Worm (Caenorhabditis elegans) whole organism, L4 larva: ENCODE results near the gene W09D6.1.

ENCODE experiments used
- D1046.2 ChIP-seq: fragments of 200-800 bp; sonication (Bioruptor generic); IDR thresholded peaks from 2 replicates; pipeline ENCODE4 v1.3.6; 2022; ENCODE audit warnings: missing genetic modification characterization, missing compliant biosample characterization
- F26F4.8 ChIP-seq: fragments of 200-800 bp; sonication (Bioruptor generic); conservative IDR thresholded peaks from 2 replicates; pipeline ENCODE4 v1.3.6; 2022; ENCODE audit warnings: missing genetic modification characterization, missing compliant biosample characterization
- F49E8.2 ChIP-seq: sonication (generic microtip); optimal IDR thresholded peaks from 2 replicates; lab custom pipeline; 2016; ENCODE audit warnings: missing compliant biosample characterization, mild to moderate bottlenecking, missing genetic modification characterization, borderline replicate concordance
- R02D3.7 ChIP-seq: fragments of 150-350 bp; sonication (generic microtip); optimal IDR thresholded peaks from 3 replicates; lab custom pipeline; 2014; ENCODE audit warnings: missing biosample characterization, missing genetic modification characterization
- T26A8.4 ChIP-seq: fragments of 200-800 bp; sonication (Bioruptor generic); IDR thresholded peaks from 2 replicates; pipeline ENCODE4 v1.3.6; 2022; ENCODE audit warnings: missing genetic modification characterization, missing compliant biosample characterization
- Y105C5A.15 ChIP-seq: fragments of 200-800 bp; sonication (Bioruptor generic); IDR thresholded peaks from 2 replicates; pipeline ENCODE4 v1.3.6; 2022; ENCODE audit warnings: missing genetic modification characterization, missing compliant biosample characterization
- Y48G9A.11 ChIP-seq: fragments of 200-800 bp; sonication (Bioruptor generic); IDR thresholded peaks from 2 replicates; pipeline ENCODE4 v1.3.6; 2022; ENCODE audit warnings: missing genetic modification reagents, missing genetic modification characterization, missing compliant biosample characterization
- Y75B8A.6 ChIP-seq: fragments of 200-800 bp; sonication (Bioruptor generic); IDR thresholded peaks from 2 replicates; pipeline ENCODE4 v1.3.6; 2022; ENCODE audit warnings: missing genetic modification reagents, missing genetic modification characterization, missing compliant biosample characterization
- ZK337.2 ChIP-seq: fragments of 200-800 bp; sonication (Bioruptor generic); IDR thresholded peaks from 2 replicates; pipeline ENCODE4 v1.3.6; 2022; ENCODE audit warnings: missing genetic modification reagents, missing genetic modification characterization, missing compliant biosample characterization
- aha-1 ChIP-seq: fragments of 150-350 bp; peaks from one replicate; lab custom pipeline; 2014; ENCODE audit warnings: missing biosample characterization, missing genetic modification characterization
- ama-1 ChIP-seq: fragments of 150-350 bp; optimal IDR thresholded peaks from 2 replicates; lab custom pipeline; 2014; ENCODE audit warnings: inconsistent platforms, mixed read lengths
- arid-1 ChIP-seq: fragments of 200-800 bp; sonication (Bioruptor generic); conservative IDR thresholded peaks from 2 replicates; pipeline ENCODE4 v1.3.6; 2022; ENCODE audit warnings: missing genetic modification reagents, missing genetic modification characterization, missing compliant biosample characterization
- ceh-20 ChIP-seq: fragments of 200-800 bp; sonication (Bioruptor generic); IDR thresholded peaks from 2 replicates; pipeline ENCODE4 v1.3.6; 2022; ENCODE audit warnings: missing genetic modification reagents, missing genetic modification characterization, missing compliant biosample characterization
- ceh-32 ChIP-seq: sonication (generic microtip); optimal IDR thresholded peaks from 2 replicates; lab custom pipeline; 2016; ENCODE audit warnings: mild to moderate bottlenecking, missing genetic modification characterization, missing compliant biosample characterization; ENCODE audit not compliant: poor library complexity
- ceh-44 ChIP-seq: fragments of 200-800 bp; sonication (Bioruptor generic); IDR thresholded peaks from 2 replicates; pipeline ENCODE4 v1.3.6; 2022; ENCODE audit warnings: missing genetic modification reagents, missing genetic modification characterization, missing compliant biosample characterization
- ceh-82 ChIP-seq: sonication (generic microtip); optimal IDR thresholded peaks from 2 replicates; lab custom pipeline; 2017; ENCODE audit warnings: missing biosample characterization, missing genetic modification characterization
- ces-1 ChIP-seq: fragments of 150-350 bp; sonication (generic microtip); optimal IDR thresholded peaks from 4 replicates; lab custom pipeline; 2014; ENCODE audit warnings: missing biosample characterization, missing genetic modification reagents, missing genetic modification characterization
- ctbp-1 ChIP-seq: fragments of 200-800 bp; sonication (Bioruptor generic); IDR thresholded peaks from 2 replicates; pipeline ENCODE4 v1.3.6; 2022; ENCODE audit warnings: missing genetic modification reagents, missing genetic modification characterization, missing compliant biosample characterization
- dpl-1 ChIP-seq: fragments of 150-350 bp; optimal IDR thresholded peaks from 2 replicates; lab custom pipeline; 2014; ENCODE audit warnings: missing biosample characterization, missing genetic modification reagents, missing genetic modification characterization
- duxl-1 ChIP-seq: sonication (generic microtip); optimal IDR thresholded peaks from 2 replicates; lab custom pipeline; 2016; ENCODE audit warnings: mild to moderate bottlenecking, missing genetic modification characterization, moderate library complexity, missing compliant biosample characterization; ENCODE audit not compliant: poor library complexity
- egl-43 ChIP-seq: fragments of 200-800 bp; sonication (Bioruptor generic); IDR thresholded peaks from 2 replicates; pipeline ENCODE4 v1.3.6; 2022; ENCODE audit warnings: missing genetic modification reagents, missing genetic modification characterization, missing compliant biosample characterization
- fkh-10 ChIP-seq: fragments of 150-350 bp; optimal IDR thresholded peaks from 2 replicates; lab custom pipeline; 2014; ENCODE audit warnings: missing biosample characterization, missing genetic modification reagents, missing genetic modification characterization
- jun-1 ChIP-seq: fragments of 150-350 bp; optimal IDR thresholded peaks from 2 replicates; lab custom pipeline; 2014; ENCODE audit warnings: missing biosample characterization, missing genetic modification reagents, missing genetic modification characterization
- lin-15B ChIP-seq: fragments of 150-350 bp; sonication (generic microtip); optimal IDR thresholded peaks from 3 replicates; lab custom pipeline; 2014; ENCODE audit warnings: missing biosample characterization, missing genetic modification characterization
- lin-29 ChIP-seq: fragments of 200-800 bp; sonication (Bioruptor generic); IDR thresholded peaks from 2 replicates; pipeline ENCODE4 v1.3.6; 2022; ENCODE audit warnings: missing genetic modification reagents, missing genetic modification characterization, missing compliant biosample characterization
- lin-38 ChIP-seq: fragments of 200-800 bp; sonication (Bioruptor generic); IDR thresholded peaks from 2 replicates; pipeline ENCODE4 v1.3.6; 2022; ENCODE audit warnings: missing genetic modification reagents, missing genetic modification characterization, missing compliant biosample characterization
- lin-39 ChIP-seq: fragments of 150-350 bp; optimal IDR thresholded peaks from 2 replicates; lab custom pipeline; 2014; ENCODE audit warnings: missing biosample characterization, missing genetic modification reagents, missing genetic modification characterization
- lir-3 ChIP-seq: sonication (generic microtip); optimal IDR thresholded peaks from 2 replicates; lab custom pipeline; 2016; ENCODE audit warnings: mild to moderate bottlenecking, missing genetic modification characterization, missing compliant biosample characterization
- lsy-2 ChIP-seq, 2 experiments: fragments of 150-350 bp in 1 of 2; sonication (generic microtip) in 1 of 2; optimal IDR thresholded peaks; 2 replicates each; lab custom pipeline; 2014 to 2017; ENCODE audit warnings: missing biosample characterization in 2 of 2, missing genetic modification characterization in 2 of 2
- madf-5 ChIP-seq, 2 experiments: fragments of 200-800 bp; sonication (Bioruptor generic); IDR thresholded peaks; 2 replicates each; pipeline ENCODE4 v1.3.6; 2022; ENCODE audit warnings: missing compliant biosample characterization in 2 of 2, missing genetic modification characterization in 2 of 2
- madf-9 ChIP-seq: fragments of 200-800 bp; sonication (Bioruptor generic); conservative IDR thresholded peaks from 2 replicates; pipeline ENCODE4 v1.3.6; 2022; ENCODE audit warnings: missing genetic modification reagents, missing genetic modification characterization, missing compliant biosample characterization
- mdl-1 ChIP-seq, 2 experiments: fragments of 150-350 bp in 1 of 2; sonication (generic microtip) in 1 of 2; optimal IDR thresholded peaks; 2 replicates each; lab custom pipeline; 2014 to 2017; ENCODE audit warnings: missing biosample characterization in 2 of 2, missing genetic modification characterization in 2 of 2
- mes-2 ChIP-seq: sonication (generic microtip); optimal IDR thresholded peaks from 2 replicates; lab custom pipeline; 2016; ENCODE audit warnings: missing genotype, mild to moderate bottlenecking, missing genetic modification characterization, missing compliant biosample characterization; ENCODE audit not compliant: poor library complexity, severe bottlenecking
- mxl-2 ChIP-seq: fragments of 200-800 bp; sonication (Bioruptor generic); conservative IDR thresholded peaks from 2 replicates; pipeline ENCODE4 v1.3.6; 2022; ENCODE audit warnings: missing genetic modification reagents, missing genetic modification characterization, missing compliant biosample characterization
- mxl-3 ChIP-seq: fragments of 200-800 bp; sonication (Bioruptor generic); optimal IDR thresholded peaks from 2 replicates; lab custom pipeline; 2018; ENCODE audit warnings: mild to moderate bottlenecking, missing genetic modification characterization, missing compliant biosample characterization
- nhr-10 ChIP-seq: fragments of 150-350 bp; optimal IDR thresholded peaks from 2 replicates; lab custom pipeline; 2014; ENCODE audit warnings: missing biosample characterization, missing genetic modification characterization
- nhr-102 ChIP-seq: sonication (generic microtip); optimal IDR thresholded peaks from 2 replicates; lab custom pipeline; 2016; ENCODE audit warnings: mild to moderate bottlenecking, missing genetic modification characterization, moderate library complexity, missing compliant biosample characterization
- nhr-111 ChIP-seq: fragments of 200-800 bp; sonication (Bioruptor generic); optimal IDR thresholded peaks from 2 replicates; lab custom pipeline; 2018; ENCODE audit warnings: mild to moderate bottlenecking, missing genetic modification characterization, missing compliant biosample characterization
- nhr-28 ChIP-seq: fragments of 150-350 bp; optimal IDR thresholded peaks from 2 replicates; lab custom pipeline; 2014; ENCODE audit warnings: missing biosample characterization, missing genetic modification characterization
- nhr-42 ChIP-seq: fragments of 200-800 bp; sonication (Bioruptor generic); IDR thresholded peaks from 2 replicates; pipeline ENCODE4 v1.3.6; 2022; ENCODE audit warnings: missing genetic modification characterization, missing compliant biosample characterization
- nhr-48 ChIP-seq: sonication (generic microtip); optimal IDR thresholded peaks from 2 replicates; lab custom pipeline; 2016; ENCODE audit warnings: mild to moderate bottlenecking, missing genetic modification characterization, missing compliant biosample characterization
- nhr-77 ChIP-seq: fragments of 150-350 bp; optimal IDR thresholded peaks from 2 replicates; lab custom pipeline; 2014; ENCODE audit warnings: missing biosample characterization, missing genetic modification characterization
- pqm-1 ChIP-seq: sonication (generic microtip); optimal IDR thresholded peaks from 2 replicates; lab custom pipeline; 2017; ENCODE audit warnings: missing biosample characterization, missing genetic modification characterization
- sdz-12 ChIP-seq: fragments of 200-800 bp; sonication (Bioruptor generic); optimal IDR thresholded peaks from 2 replicates; lab custom pipeline; 2018; ENCODE audit warnings: mild to moderate bottlenecking, missing genetic modification characterization, missing compliant biosample characterization
- skn-1 ChIP-seq: fragments of 150-350 bp; optimal IDR thresholded peaks from 2 replicates; lab custom pipeline; 2014; ENCODE audit warnings: missing biosample characterization, missing genetic modification characterization
- snpc-1.2 ChIP-seq: fragments of 200-800 bp; sonication (Bioruptor generic); IDR thresholded peaks from 2 replicates; pipeline ENCODE4 v1.3.6; 2022; ENCODE audit warnings: missing genetic modification reagents, missing genetic modification characterization, missing compliant biosample characterization
- snpc-4 ChIP-seq: fragments of 150-350 bp; optimal IDR thresholded peaks from 2 replicates; lab custom pipeline; 2014; ENCODE audit warnings: missing biosample characterization, missing genetic modification characterization
- tag-97 ChIP-seq: fragments of 200-800 bp; sonication (Bioruptor generic); IDR thresholded peaks from 2 replicates; pipeline ENCODE4 v1.3.6; 2022; ENCODE audit warnings: missing genetic modification characterization, missing compliant biosample characterization
- unc-39 ChIP-seq: sonication (generic microtip); optimal IDR thresholded peaks from 2 replicates; lab custom pipeline; 2017; ENCODE audit warnings: missing biosample characterization, missing genetic modification characterization
- zfp-2 ChIP-seq: sonication (generic microtip); optimal IDR thresholded peaks from 2 replicates; lab custom pipeline; 2016; ENCODE audit warnings: mild to moderate bottlenecking, missing genetic modification characterization, missing compliant biosample characterization
- zip-11 ChIP-seq: fragments of 200-800 bp; sonication (Bioruptor generic); IDR thresholded peaks from 2 replicates; pipeline ENCODE4 v1.3.6; 2022; ENCODE audit warnings: missing genetic modification characterization, missing compliant biosample characterization
- zip-2 ChIP-seq: fragments of 150-350 bp; optimal IDR thresholded peaks from 2 replicates; lab custom pipeline; 2014; ENCODE audit warnings: missing biosample characterization, missing genetic modification characterization

The W09D6.1 gene

DNA sequence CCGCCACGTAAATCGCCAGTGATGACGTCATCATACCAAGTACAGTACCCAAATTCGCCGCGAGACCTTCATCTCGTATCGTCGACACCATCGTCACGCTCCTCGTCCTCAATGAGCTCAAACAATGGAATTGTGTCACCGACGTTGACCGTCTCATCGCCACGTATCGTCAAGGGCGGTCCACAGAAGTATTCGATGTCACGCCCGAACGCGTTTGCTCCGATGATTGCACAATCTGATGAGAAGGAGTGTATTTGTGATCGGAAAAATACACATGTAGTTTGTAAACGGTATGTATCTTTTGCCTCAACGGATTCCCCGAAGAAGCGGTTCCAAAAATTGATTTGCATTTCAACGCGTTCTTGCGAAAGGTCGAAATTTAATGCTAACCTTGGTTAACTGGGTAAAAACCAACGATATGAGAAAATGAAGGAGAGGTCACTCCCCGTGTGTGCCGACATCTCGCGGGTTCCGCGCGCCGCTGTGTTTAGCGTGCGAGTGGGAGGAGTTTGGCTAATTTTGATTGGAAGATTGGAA, 21.5 kb downstream of the W09D6.1 start (continued):
- TF ChIP-seq zip-2 (tag; lab: Kevin White, UChicago), result no peak
- TF ChIP-seq lin-15B, result no peak
- TF ChIP-seq madf-5 (GFP tag; IDR thresholded peaks at IDR 0.05; lab: Robert Waterston, UW), result no peak
- peak; percentile 60 for TF ChIP-seq lin-38 (GFP tag; lab: Robert Waterston, UW)
- TF ChIP-seq egl-43, result no peak
- TF ChIP-seq snpc-4 (tag; lab: Kevin White, UChicago), result peak; percentile 90
- TF ChIP-seq mxl-3, result peak; percentile 13
- no peak for TF ChIP-seq R02D3.7 (tag; lab: Kevin White, UChicago)
- no peak for TF ChIP-seq Y105C5A.15 (GFP tag; lab: Robert Waterston, UW)
- peak; percentile 43 for TF ChIP-seq F49E8.2 (tag; lab: Kevin White, UChicago)
- peak in 1 of 2 experiments; percentile 54 for TF ChIP-seq lsy-2 (tag; optimal IDR thresholded peaks at IDR 0.05; lab: Kevin White, UChicago)
- peak; percentile 48; the same call in 1 of the 2 replicates for TF ChIP-seq ZK337.2 (GFP tag; lab: Robert Waterston, UW)
- no peak for TF ChIP-seq lin-39 (tag; lab: Kevin White, UChicago)
- peak; percentile 65 for TF ChIP-seq T26A8.4 (GFP tag; lab: Robert Waterston, UW)
- TF ChIP-seq ces-1 (GFP tag; lab: Kevin White, UChicago), result no peak
- no peak for TF ChIP-seq mdl-1 (tag; optimal IDR thresholded peaks at IDR 0.05; lab: Kevin White, UChicago)
- TF ChIP-seq nhr-28 (tag; lab: Kevin White, UChicago), result no peak
- no peak for TF ChIP-seq skn-1 (tag; lab: Kevin White, UChicago)
- no peak for TF ChIP-seq Y75B8A.6
- TF ChIP-seq nhr-102 (tag; lab: Kevin White, UChicago), result peak; percentile 56
- no peak for TF ChIP-seq ceh-32 (tag; lab: Kevin White, UChicago)
- peak; percentile 24; the same call in 1 of the 2 replicates for TF ChIP-seq ctbp-1 (GFP tag; lab: Robert Waterston, UW)
- TF ChIP-seq nhr-48 (tag; lab: Kevin White, UChicago), result no peak
- TF ChIP-seq lir-3 (tag; lab: Kevin White, UChicago), result no peak
- peak; percentile 70; the same call in 1 of the 2 replicates for TF ChIP-seq snpc-1.2
- TF ChIP-seq Y48G9A.11 (GFP tag; lab: Robert Waterston, UW), result no peak
- no peak for TF ChIP-seq zip-11 (GFP tag; lab: Robert Waterston, UW)
- peak; percentile 59 for TF ChIP-seq duxl-1
- peak; percentile 11 for TF ChIP-seq dpl-1 (GFP tag; lab: Kevin White, UChicago)
- TF ChIP-seq nhr-42 (GFP tag; lab: Robert Waterston, UW), result peak; percentile 45; the same call in 1 of the 2 replicates
- no peak for TF ChIP-seq F26F4.8 (GFP tag; lab: Robert Waterston, UW)
- TF ChIP-seq jun-1 (tag; lab: Kevin White, UChicago), result no peak
- TF ChIP-seq ama-1, result peak; percentile 99
- TF ChIP-seq ceh-82, result no peak
- no peak for TF ChIP-seq nhr-10
- TF ChIP-seq lin-29 (GFP tag; lab: Robert Waterston, UW), result no peak
- TF ChIP-seq ceh-20 (GFP tag; lab: Robert Waterston, UW), result no peak
- no peak for TF ChIP-seq ceh-44 (GFP tag; lab: Robert Waterston, UW)
- peak; percentile 19 for TF ChIP-seq sdz-12 (GFP tag; lab: Kevin White, UChicago)
- TF ChIP-seq zfp-2 (tag; lab: Kevin White, UChicago), result no peak
- TF ChIP-seq aha-1 (tag; lab: Kevin White, UChicago), result peak; percentile 63
- no peak for TF ChIP-seq tag-97 (GFP tag; lab: Robert Waterston, UW)
- no peak for TF ChIP-seq nhr-77
- no peak for TF ChIP-seq mxl-2 (GFP tag; lab: Robert Waterston, UW)
- no peak; the same call in 1 of the 2 replicates for TF ChIP-seq arid-1
- no peak for TF ChIP-seq nhr-111 (GFP tag; lab: Kevin White, UChicago)
- no peak for TF ChIP-seq pqm-1 (tag; lab: Kevin White, UChicago)
- no peak for TF ChIP-seq D1046.2 (GFP tag; lab: Robert Waterston, UW)
- no peak for TF ChIP-seq unc-39 (tag; lab: Kevin White, UChicago)
- peak; percentile 77 for TF ChIP-seq mes-2
- TF ChIP-seq fkh-10, result no peak
- no peak; the same call in 1 of the 2 replicates for TF ChIP-seq madf-9
